Fruit fly (Drosophila melanogaster) whole organism, embryonic: ENCODE data around the gene janB.
A peak's percentile ranks its signal among the peaks of the same experiment; 100 is the strongest.

Source experiments
- Antp ChIP-seq: fragments of 200-800 bp; sonication (Bioruptor generic); optimal IDR thresholded peaks from 3 replicates; lab custom pipeline; 2016; ENCODE audit warnings: missing biosample characterization, missing genetic modification characterization
- Asciz ChIP-seq: fragments of 200-800 bp; sonication (Bioruptor generic); optimal IDR thresholded peaks from 2 replicates; lab custom pipeline; 2017; ENCODE audit warnings: missing biosample characterization, mild to moderate bottlenecking, missing genetic modification characterization, missing genetic modification reagents
- Atf6 ChIP-seq: fragments of 200-800 bp; sonication (Bioruptor generic); IDR thresholded peaks from 2 replicates; pipeline ENCODE4 v1.3.6; 2022; ENCODE audit warnings: missing biosample characterization, missing genetic modification characterization
- Bteb2 ChIP-seq: fragments of 200-800 bp; sonication (Bioruptor generic); optimal IDR thresholded peaks from 2 replicates; lab custom pipeline; 2016; ENCODE audit warnings: missing biosample characterization, missing genetic modification characterization
- CG11560 ChIP-seq: fragments of 200-800 bp; sonication (Bioruptor generic); IDR thresholded peaks from 3 replicates; pipeline ENCODE4 v1.3.6; 2022; ENCODE audit warnings: missing biosample characterization, missing genetic modification characterization
- CG12391 ChIP-seq: fragments of 200-800 bp; sonication (Bioruptor generic); optimal IDR thresholded peaks from 3 replicates; lab custom pipeline; 2018; ENCODE audit warnings: missing biosample characterization, mild to moderate bottlenecking, missing genetic modification characterization, moderate library complexity
- CG12942 ChIP-seq: fragments of 200-800 bp; sonication (Bioruptor generic); optimal IDR thresholded peaks from 3 replicates; lab custom pipeline; 2016; ENCODE audit warnings: missing biosample characterization, missing genetic modification characterization
- CG13123 ChIP-seq: fragments of 200-800 bp; sonication (Bioruptor generic); optimal IDR thresholded peaks from 2 replicates; lab custom pipeline; 2016; ENCODE audit warnings: missing biosample characterization, missing genetic modification characterization
- CG14050 ChIP-seq: fragments of 200-800 bp; sonication (Bioruptor generic); IDR thresholded peaks from 3 replicates; pipeline ENCODE4 v1.3.6; 2022; ENCODE audit warnings: missing biosample characterization, missing genetic modification characterization
- CG15011 ChIP-seq: fragments of 200-800 bp; sonication (Bioruptor generic); optimal IDR thresholded peaks from 3 replicates; lab custom pipeline; 2018; ENCODE audit warnings: missing biosample characterization, mild to moderate bottlenecking, missing genetic modification characterization
- CG15514 ChIP-seq: fragments of 200-800 bp; sonication (Bioruptor generic); optimal IDR thresholded peaks from 3 replicates; lab custom pipeline; 2017; ENCODE audit warnings: missing biosample characterization, missing genetic modification characterization, mild to moderate bottlenecking, moderate library complexity, missing genetic modification reagents
- CG1647 ChIP-seq: fragments of 200-800 bp; sonication (Bioruptor generic); optimal IDR thresholded peaks from 3 replicates; lab custom pipeline; 2016; ENCODE audit warnings: missing biosample characterization, missing genetic modification characterization
- CG16815 ChIP-seq: fragments of 200-800 bp; sonication (Bioruptor generic); optimal IDR thresholded peaks from 3 replicates; lab custom pipeline; 2017; ENCODE audit warnings: missing biosample characterization, mild to moderate bottlenecking, missing genetic modification characterization
- CG30403 ChIP-seq: fragments of 200-800 bp; sonication (Bioruptor generic); optimal IDR thresholded peaks from 3 replicates; lab custom pipeline; 2016; ENCODE audit warnings: missing biosample characterization, missing genetic modification characterization
- CG3163 ChIP-seq: fragments of 200-800 bp; sonication (Bioruptor generic); optimal IDR thresholded peaks from 3 replicates; lab custom pipeline; 2016; ENCODE audit warnings: missing biosample characterization, missing genetic modification characterization
- CG3281 ChIP-seq: fragments of 200-800 bp; sonication (Bioruptor generic); optimal IDR thresholded peaks from 3 replicates; lab custom pipeline; 2017; ENCODE audit warnings: missing biosample characterization, mild to moderate bottlenecking, missing genetic modification characterization
- CG3726 ChIP-seq: fragments of 200-800 bp; sonication (Bioruptor generic); IDR thresholded peaks from 3 replicates; pipeline ENCODE4, ENCODE4 v1.3.6; 2022; ENCODE audit warnings: missing biosample characterization, missing genetic modification characterization
- CG6791 ChIP-seq: fragments of 200-800 bp; sonication (Bioruptor generic); IDR thresholded peaks from 3 replicates; pipeline ENCODE4 v1.3.6; 2022; ENCODE audit warnings: missing biosample characterization, missing genetic modification characterization; ENCODE audit not compliant: partially characterized antibody
- CG7928 ChIP-seq: fragments of 200-800 bp; sonication (Bioruptor generic); optimal IDR thresholded peaks from 2 replicates; lab custom pipeline; 2017; ENCODE audit warnings: missing biosample characterization, mild to moderate bottlenecking, missing genetic modification characterization
- CG9609 ChIP-seq: fragments of 200-800 bp; sonication (Bioruptor generic); optimal IDR thresholded peaks from 3 replicates; lab custom pipeline; 2016; ENCODE audit warnings: missing biosample characterization, missing genetic modification characterization
- CoRest ChIP-seq: fragments of 200-800 bp; sonication (Bioruptor generic); optimal IDR thresholded peaks from 3 replicates; lab custom pipeline; 2018; ENCODE audit warnings: missing biosample characterization, mild to moderate bottlenecking, missing genetic modification characterization, moderate library complexity
- Dad ChIP-seq: fragments of 200-800 bp; sonication (Bioruptor generic); optimal IDR thresholded peaks from 3 replicates; lab custom pipeline; 2016; ENCODE audit warnings: missing biosample characterization, missing genetic modification characterization
- Dek ChIP-seq: fragments of 200-800 bp; sonication (Bioruptor generic); optimal IDR thresholded peaks from 3 replicates; lab custom pipeline; 2019; ENCODE audit warnings: missing biosample characterization, mild to moderate bottlenecking, missing genetic modification characterization, moderate library complexity
- Doc2 ChIP-seq: fragments of 200-800 bp; sonication (Bioruptor generic); IDR thresholded peaks from 2 replicates; pipeline ENCODE4 v1.3.6; 2022; ENCODE audit warnings: missing biosample characterization, missing genetic modification characterization
- Dref ChIP-seq: fragments of 200-800 bp; sonication (Bioruptor generic); IDR thresholded peaks from 2 replicates; pipeline ENCODE4 v1.3.6; 2022; ENCODE audit warnings: missing biosample characterization, missing genetic modification characterization
- Hr78 ChIP-seq, 2 experiments: fragments of 200-800 bp in 1 of 2; fragments of >200 bp in 1 of 2; sonication (Bioruptor generic) in 1 of 2; optimal IDR thresholded peaks; 2 replicates each; lab custom pipeline; 2017 to 2019; ENCODE audit warnings: missing biosample characterization in 2 of 2, missing genetic modification characterization in 2 of 2, mild to moderate bottlenecking in 1 of 2, moderate library complexity in 1 of 2
- Hsf ChIP-seq: fragments of 200-800 bp; sonication (Bioruptor generic); optimal IDR thresholded peaks from 3 replicates; lab custom pipeline; 2016; ENCODE audit warnings: missing biosample characterization, missing genetic modification characterization
- Lhr ChIP-seq: fragments of 200-800 bp; sonication (Bioruptor generic); optimal IDR thresholded peaks from 3 replicates; lab custom pipeline; 2017; ENCODE audit warnings: mild to moderate bottlenecking, missing biosample characterization, missing genetic modification reagents, missing genetic modification characterization
- MESR4 ChIP-seq: fragments of 200-800 bp; sonication (Bioruptor generic); optimal IDR thresholded peaks from 2 replicates; lab custom pipeline; 2018; ENCODE audit warnings: missing biosample characterization, mild to moderate bottlenecking, missing genetic modification characterization, moderate library complexity
- Mes4 ChIP-seq: fragments of 200-800 bp; sonication (Bioruptor generic); optimal IDR thresholded peaks from 2 replicates; lab custom pipeline; 2016; ENCODE audit warnings: missing biosample characterization, missing genetic modification characterization
- Opbp ChIP-seq: fragments of 200-800 bp; sonication (Bioruptor generic); IDR thresholded peaks from 3 replicates; pipeline ENCODE4 v1.3.6; 2022; ENCODE audit warnings: missing biosample characterization, missing genetic modification characterization; ENCODE audit not compliant: partially characterized antibody
- Ravus ChIP-seq: fragments of 200-800 bp; sonication (Bioruptor generic); IDR thresholded peaks from 2 replicates; pipeline ENCODE4 v1.3.6; 2022; ENCODE audit warnings: missing biosample characterization, missing genetic modification characterization
- aop ChIP-seq: fragments of 200-800 bp; sonication (Bioruptor generic); IDR thresholded peaks from 2 replicates; pipeline ENCODE4 v1.3.6; 2022; ENCODE audit warnings: missing biosample characterization, missing genetic modification characterization
- bcd ChIP-seq: fragments of 200-800 bp; sonication (Bioruptor generic); optimal IDR thresholded peaks from 2 replicates; lab custom pipeline; 2017; ENCODE audit warnings: missing biosample characterization, mild to moderate bottlenecking, missing genetic modification characterization
- chinmo ChIP-seq: fragments of 200-800 bp; sonication (Bioruptor generic); IDR thresholded peaks from 4 replicates; pipeline ENCODE4 v1.3.6; 2022; ENCODE audit warnings: missing biosample characterization, missing genetic modification characterization; ENCODE audit not compliant: partially characterized antibody
- danr ChIP-seq: fragments of 200-800 bp; sonication (Bioruptor generic); IDR thresholded peaks from 2 replicates; pipeline ENCODE4 v1.3.6; 2022; ENCODE audit warnings: missing biosample characterization, missing genetic modification characterization
- dimm ChIP-seq: fragments of 200-800 bp; sonication (Bioruptor generic); IDR thresholded peaks from 2 replicates; pipeline ENCODE4 v1.3.6; 2022; ENCODE audit warnings: missing biosample characterization, missing genetic modification characterization
- emc ChIP-seq: fragments of 200-800 bp; sonication (Bioruptor generic); optimal IDR thresholded peaks from 2 replicates; lab custom pipeline; 2016; ENCODE audit warnings: missing biosample characterization, missing genetic modification characterization
- gt ChIP-seq: fragments of 200-800 bp; sonication (Bioruptor generic); IDR thresholded peaks from 2 replicates; pipeline ENCODE4 v1.3.6; 2022; ENCODE audit warnings: missing biosample characterization, missing genetic modification characterization
- hb ChIP-seq: fragments of 200-800 bp; sonication (Bioruptor generic); IDR thresholded peaks from 3 replicates; pipeline ENCODE4 v1.3.6; 2022; ENCODE audit warnings: missing biosample characterization, missing genetic modification characterization; ENCODE audit not compliant: partially characterized antibody
- lab ChIP-seq: fragments of 200-800 bp; sonication (Bioruptor generic); optimal IDR thresholded peaks from 3 replicates; lab custom pipeline; 2017; ENCODE audit warnings: missing biosample characterization, missing genetic modification characterization, mild to moderate bottlenecking, moderate library complexity, missing genetic modification reagents
- lbe ChIP-seq: fragments of 200-800 bp; sonication (Bioruptor generic); optimal IDR thresholded peaks from 2 replicates; lab custom pipeline; 2016; ENCODE audit warnings: missing biosample characterization, mild to moderate bottlenecking, missing genetic modification characterization
- ro ChIP-seq: fragments of 200-800 bp; sonication (Bioruptor generic); IDR thresholded peaks from 2 replicates; pipeline ENCODE4 v1.3.6; 2022; ENCODE audit warnings: missing biosample characterization, missing genetic modification characterization
- schlank ChIP-seq: fragments of 200-800 bp; sonication (Bioruptor generic); optimal IDR thresholded peaks from 2 replicates; lab custom pipeline; 2018; ENCODE audit warnings: missing biosample characterization, mild to moderate bottlenecking, missing genetic modification characterization
- sens ChIP-seq: fragments of 200-800 bp; sonication (Bioruptor generic); peaks from one replicate; lab custom pipeline; 2016; ENCODE audit warnings: missing biosample characterization, missing genetic modification characterization
- sima ChIP-seq: fragments of 200-800 bp; sonication (Bioruptor generic); optimal IDR thresholded peaks from 2 replicates; lab custom pipeline; 2016; ENCODE audit warnings: missing biosample characterization, missing genetic modification characterization
- slp2 ChIP-seq: fragments of 200-800 bp; sonication (Bioruptor generic); optimal IDR thresholded peaks from 2 replicates; lab custom pipeline; 2016; ENCODE audit warnings: missing biosample characterization, missing genetic modification characterization
- sna ChIP-seq: fragments of 200-800 bp; sonication (Bioruptor generic); IDR thresholded peaks from 2 replicates; pipeline ENCODE4 v1.3.6; 2022; ENCODE audit warnings: missing biosample characterization, missing genetic modification characterization; ENCODE audit not compliant: partially characterized antibody
- stwl ChIP-seq: fragments of 200-800 bp; sonication (Bioruptor generic); optimal IDR thresholded peaks from 3 replicates; lab custom pipeline; 2018; ENCODE audit warnings: missing biosample characterization, mild to moderate bottlenecking, missing genetic modification characterization, moderate library complexity
- tna ChIP-seq: fragments of 200-800 bp; sonication (Bioruptor generic); IDR thresholded peaks from 2 replicates; pipeline ENCODE4 v1.3.6; 2022; ENCODE audit warnings: missing biosample characterization, missing genetic modification characterization; ENCODE audit not compliant: partially characterized antibody

janB gene

dm6 chr3R:29997607-29998236, 40.8 kb downstream of the janB start, which contains the start of the genes CG15525 and CG11504 (continued):
- no peak for TF ChIP-seq Mes4 (GFP tag; lab: Kevin White, UChicago)
- no peak for TF ChIP-seq lbe (GFP tag; lab: Kevin White, UChicago)
- TF ChIP-seq Doc2 (GFP tag; lab: Robert Waterston, UW): no peak
- TF ChIP-seq CG13123 (GFP tag; lab: Kevin White, UChicago): peak; percentile 5
- no peak for TF ChIP-seq CG15011 (GFP tag; lab: Kevin White, UChicago)
- TF ChIP-seq CG12942: peak; percentile 26
- no peak for TF ChIP-seq slp2 (GFP tag; lab: Kevin White, UChicago)
- no peak for TF ChIP-seq CG14050 (GFP tag; lab: Robert Waterston, UW)
- no peak for TF ChIP-seq CG3163
- peak; percentile 78 for TF ChIP-seq CG12391
- peak; percentile 90 for TF ChIP-seq Dref (GFP tag; lab: Robert Waterston, UW)
- TF ChIP-seq CG11560 (tag; lab: Robert Waterston, UW): peak; percentile 59; the same call in 2 of the 3 replicates
- peak; percentile 5 for TF ChIP-seq Dad (GFP tag; lab: Kevin White, UChicago)
- TF ChIP-seq Hsf (GFP tag; lab: Kevin White, UChicago): peak; percentile 61
- peak; percentile 66 for TF ChIP-seq MESR4
- TF ChIP-seq dimm: no peak
- peak; percentile 63; the same call in 1 of the 2 replicates for TF ChIP-seq Atf6 (GFP tag; lab: Robert Waterston, UW)
- peak; percentile 76 for TF ChIP-seq Opbp (GFP tag; lab: Robert Waterston, UW)
- TF ChIP-seq sna (GFP tag; lab: Robert Waterston, UW): peak; percentile 89
- TF ChIP-seq Dek: peak; percentile 24
- peak; percentile 36 for TF ChIP-seq CG9609 (GFP tag; lab: Kevin White, UChicago)
- TF ChIP-seq CG15514 (GFP tag; lab: Kevin White, UChicago): peak; percentile 57
- peak; percentile 13; the same call in 1 of the 2 replicates for TF ChIP-seq danr (GFP tag; lab: Robert Waterston, UW)
- peak; percentile 71 for TF ChIP-seq CG30403 (GFP tag; lab: Kevin White, UChicago)
- TF ChIP-seq emc (GFP tag; lab: Kevin White, UChicago): no peak
- no peak for TF ChIP-seq sima (GFP tag; lab: Kevin White, UChicago)
- TF ChIP-seq stwl: peak; percentile 69
- TF ChIP-seq CG7928 (GFP tag; lab: Kevin White, UChicago): no peak
- peak; percentile 33 for TF ChIP-seq Bteb2 (GFP tag; lab: Kevin White, UChicago)
- TF ChIP-seq CG1647 (GFP tag; lab: Kevin White, UChicago): no peak
- TF ChIP-seq lab (GFP tag; lab: Kevin White, UChicago): no peak
- peak; percentile 79 for TF ChIP-seq CG6791
- TF ChIP-seq gt (GFP tag; lab: Robert Waterston, UW): no peak
- peak; percentile 90 for TF ChIP-seq hb (GFP tag; lab: Robert Waterston, UW)
- no peak for TF ChIP-seq CG3281 (GFP tag; lab: Kevin White, UChicago)
- TF ChIP-seq Lhr (GFP tag; lab: Kevin White, UChicago): no peak
- no peak for TF ChIP-seq schlank (tag; lab: Kevin White, UChicago)
- peak; percentile 85; the same call in 1 of the 4 replicates for TF ChIP-seq chinmo
- peak; percentile 32 for TF ChIP-seq Antp (GFP tag; lab: Kevin White, UChicago)
- no peak for TF ChIP-seq aop (GFP tag; lab: Robert Waterston, UW)
- TF ChIP-seq Asciz (GFP tag; lab: Kevin White, UChicago): no peak
- no peak for TF ChIP-seq ro (GFP tag; lab: Robert Waterston, UW)
- no peak for TF ChIP-seq bcd (GFP tag; lab: Kevin White, UChicago)
- peak; percentile 2; the same call in 1 of the 2 replicates for TF ChIP-seq Ravus (GFP tag; lab: Robert Waterston, UW)
- no peak for TF ChIP-seq CG3726 (GFP tag; lab: Robert Waterston, UW)
- TF ChIP-seq CoRest (tag; lab: Kevin White, UChicago): peak; percentile 50
- no peak for TF ChIP-seq CG16815
- TF ChIP-seq sens: peak; percentile 96
- no peak for TF ChIP-seq Hr78 (GFP tag; optimal IDR thresholded peaks at IDR 0.05; lab: Kevin White, UChicago)
- peak; percentile 62; the same call in 1 of the 2 replicates for TF ChIP-seq tna (GFP tag; lab: Robert Waterston, UW)
